Worm (Caenorhabditis elegans) whole organism, late embryonic: ENCODE results near the gene let-60.

Experiments
- F13H6.1 ChIP-seq: sonication (generic microtip); optimal IDR thresholded peaks from 2 replicates; lab custom pipeline; 2016; ENCODE audit warnings: missing genetic modification characterization, missing compliant biosample characterization
- Y22D7AL.16 ChIP-seq: sonication (generic microtip); optimal IDR thresholded peaks from 2 replicates; lab custom pipeline; 2016; ENCODE audit warnings: missing genetic modification characterization, missing compliant biosample characterization
- ahr-1 ChIP-seq: sonication (generic microtip); optimal IDR thresholded peaks from 2 replicates; lab custom pipeline; 2016; ENCODE audit warnings: missing genetic modification characterization, missing compliant biosample characterization
- ceh-14 ChIP-seq: sonication (generic microtip); optimal IDR thresholded peaks from 2 replicates; lab custom pipeline; 2016; ENCODE audit warnings: missing genotype, missing genetic modification characterization, missing compliant biosample characterization
- ceh-18 ChIP-seq: sonication (generic microtip); optimal IDR thresholded peaks from 2 replicates; lab custom pipeline; 2016; ENCODE audit warnings: missing genetic modification characterization, missing compliant biosample characterization
- ceh-30 ChIP-seq: fragments of 150-350 bp; optimal IDR thresholded peaks from 2 replicates; lab custom pipeline; 2014; ENCODE audit warnings: missing biosample characterization, missing genetic modification characterization
- ceh-31 ChIP-seq: sonication (generic microtip); optimal IDR thresholded peaks from 2 replicates; lab custom pipeline; 2016; ENCODE audit warnings: missing genetic modification characterization, missing compliant biosample characterization
- ceh-34 ChIP-seq: sonication (generic microtip); optimal IDR thresholded peaks from 2 replicates; lab custom pipeline; 2016; ENCODE audit warnings: mild to moderate bottlenecking, missing genetic modification characterization, missing compliant biosample characterization
- ceh-45 ChIP-seq: fragments of 200-800 bp; sonication (Bioruptor generic); IDR thresholded peaks from 2 replicates; pipeline ENCODE4 v1.3.6; 2022; ENCODE audit warnings: missing genetic modification reagents, missing genetic modification characterization, missing compliant biosample characterization
- ceh-9 ChIP-seq: sonication (generic microtip); optimal IDR thresholded peaks from 2 replicates; lab custom pipeline; 2016; ENCODE audit warnings: mild to moderate bottlenecking, missing genetic modification characterization, inconsistent platforms, missing compliant biosample characterization
- che-1 ChIP-seq: sonication (generic microtip); optimal IDR thresholded peaks from 2 replicates; lab custom pipeline; 2016; ENCODE audit warnings: mild to moderate bottlenecking, missing genetic modification characterization, missing compliant biosample characterization
- dmd-4 ChIP-seq: sonication (generic microtip); optimal IDR thresholded peaks from 2 replicates; lab custom pipeline; 2016; ENCODE audit warnings: borderline replicate concordance, missing genetic modification characterization, missing compliant biosample characterization
- dve-1 ChIP-seq: sonication (generic microtip); optimal IDR thresholded peaks from 2 replicates; lab custom pipeline; 2017; ENCODE audit warnings: antibody characterized with exemption, mild to moderate bottlenecking, missing genetic modification characterization, missing compliant biosample characterization
- elt-2 ChIP-seq: sonication (generic microtip); optimal IDR thresholded peaks from 2 replicates; lab custom pipeline; 2016; ENCODE audit warnings: missing genetic modification reagents, missing genetic modification characterization, missing compliant biosample characterization
- ets-4 ChIP-seq: sonication (generic microtip); optimal IDR thresholded peaks from 2 replicates; lab custom pipeline; 2016; ENCODE audit warnings: missing genetic modification characterization, missing compliant biosample characterization
- eyg-1 ChIP-seq: sonication (generic microtip); optimal IDR thresholded peaks from 2 replicates; lab custom pipeline; 2016; ENCODE audit warnings: missing genotype, missing genetic modification characterization, missing compliant biosample characterization
- fkh-10 ChIP-seq: fragments of 150-350 bp; optimal IDR thresholded peaks from 2 replicates; lab custom pipeline; 2014; ENCODE audit warnings: missing biosample characterization, missing genetic modification reagents, missing genetic modification characterization
- lim-6 ChIP-seq: sonication (generic microtip); optimal IDR thresholded peaks from 2 replicates; lab custom pipeline; 2016; ENCODE audit warnings: missing genetic modification characterization, missing compliant biosample characterization
- lin-11 ChIP-seq: fragments of 200-800 bp; sonication (Bioruptor generic); optimal IDR thresholded peaks from 2 replicates; lab custom pipeline; 2018; ENCODE audit warnings: mild to moderate bottlenecking, missing genetic modification characterization, missing compliant biosample characterization
- madf-2 ChIP-seq: sonication (generic microtip); optimal IDR thresholded peaks from 2 replicates; lab custom pipeline; 2017; ENCODE audit warnings: missing genetic modification characterization, missing compliant biosample characterization
- nhr-232 ChIP-seq: sonication (generic microtip); optimal IDR thresholded peaks from 2 replicates; lab custom pipeline; 2016; ENCODE audit warnings: missing genetic modification characterization, missing compliant biosample characterization
- odd-2 ChIP-seq: sonication (generic microtip); optimal IDR thresholded peaks from 2 replicates; lab custom pipeline; 2017; ENCODE audit warnings: antibody characterized with exemption, mild to moderate bottlenecking, missing genetic modification characterization, missing compliant biosample characterization
- pag-3 ChIP-seq: sonication (generic microtip); optimal IDR thresholded peaks from 2 replicates; lab custom pipeline; 2016; ENCODE audit warnings: missing compliant biosample characterization, missing genetic modification characterization, borderline replicate concordance
- pax-1 ChIP-seq: fragments of 150-350 bp; optimal IDR thresholded peaks from 2 replicates; lab custom pipeline; 2014; ENCODE audit warnings: missing biosample characterization, missing genetic modification characterization
- pha-2 ChIP-seq: sonication (generic microtip); optimal IDR thresholded peaks from 2 replicates; lab custom pipeline; 2017; ENCODE audit warnings: mild to moderate bottlenecking, missing genetic modification characterization, missing compliant biosample characterization
- rnt-1 ChIP-seq: sonication (generic microtip); optimal IDR thresholded peaks from 2 replicates; lab custom pipeline; 2016; ENCODE audit warnings: missing genetic modification characterization, missing compliant biosample characterization
- sdc-2 ChIP-seq: sonication (generic microtip); optimal IDR thresholded peaks from 2 replicates; lab custom pipeline; 2016; ENCODE audit warnings: missing genotype, missing genetic modification characterization, missing compliant biosample characterization
- syd-9 ChIP-seq: sonication (generic microtip); optimal IDR thresholded peaks from 2 replicates; lab custom pipeline; 2016; ENCODE audit warnings: mild to moderate bottlenecking, missing genetic modification characterization, moderate library complexity, missing compliant biosample characterization
- ttx-3 ChIP-seq: sonication (generic microtip); optimal IDR thresholded peaks from 2 replicates; lab custom pipeline; 2016; ENCODE audit warnings: missing genetic modification reagents, missing genetic modification characterization, missing compliant biosample characterization
- unc-3 ChIP-seq, 2 experiments: fragments of 200-800 bp in 1 of 2; sonication (Bioruptor generic) in 1 of 2; sonication (generic microtip) in 1 of 2; conservative IDR thresholded peaks in 1 of 2; optimal IDR thresholded peaks in 1 of 2; 2 replicates each; pipeline versions ENCODE4 v1.3.6 to Lab custom; 2016 to 2022; ENCODE audit warnings: missing compliant biosample characterization in 2 of 2, missing genetic modification characterization in 2 of 2, missing genetic modification reagents in 1 of 2
- unc-86 ChIP-seq: sonication (generic microtip); optimal IDR thresholded peaks from 2 replicates; lab custom pipeline; 2016; ENCODE audit warnings: missing genetic modification characterization, missing compliant biosample characterization
- zip-5 ChIP-seq: sonication (generic microtip); optimal IDR thresholded peaks from 2 replicates; lab custom pipeline; 2016; ENCODE audit warnings: missing genetic modification characterization, missing compliant biosample characterization
- ztf-16 ChIP-seq: sonication (generic microtip); optimal IDR thresholded peaks from 2 replicates; lab custom pipeline; 2017; ENCODE audit warnings: missing genetic modification characterization, missing compliant biosample characterization

let-60 gene

ce11 chrIV:11690988-11691387, at the start of gene let-60:
TSS of gene let-60 (minus strand) at chrIV:11691088.
- TF ChIP-seq unc-3 (GFP tag; conservative IDR thresholded peaks at IDR 0.05; lab: Robert Waterston, UW) (no peak), unc-3 (tag; optimal IDR thresholded peaks at IDR 0.05; lab: Kevin White, UChicago) (no peak), ceh-45 (GFP tag; lab: Robert Waterston, UW) (no peak)

ce11 chrIV:11740204-11740603, 49.3 kb upstream of the let-60 start, which contains the start of gene K01A6.4:
TSS of gene K01A6.4 (minus strand) at chrIV:11740304.
- TF ChIP-seq syd-9 (tag; lab: Kevin White, UChicago) = no peak
- TF ChIP-seq ceh-14 (tag; lab: Kevin White, UChicago) = no peak
- no peak for TF ChIP-seq unc-86 (tag; lab: Kevin White, UChicago)
- TF ChIP-seq dve-1 (tag; lab: Kevin White, UChicago) = no peak
- no peak for TF ChIP-seq pax-1 (tag; lab: Kevin White, UChicago)
- no peak for TF ChIP-seq zip-5 (tag; lab: Kevin White, UChicago)
- no peak for TF ChIP-seq ahr-1
- TF ChIP-seq ceh-30 (tag; lab: Kevin White, UChicago) = no peak
- TF ChIP-seq ceh-18 (tag; lab: Kevin White, UChicago) = no peak
- no peak for TF ChIP-seq unc-3 (GFP tag; conservative IDR thresholded peaks at IDR 0.05; lab: Robert Waterston, UW)
- no peak for TF ChIP-seq unc-3 (tag; optimal IDR thresholded peaks at IDR 0.05; lab: Kevin White, UChicago)
- TF ChIP-seq F13H6.1 (tag; lab: Kevin White, UChicago) = no peak

DNA sequence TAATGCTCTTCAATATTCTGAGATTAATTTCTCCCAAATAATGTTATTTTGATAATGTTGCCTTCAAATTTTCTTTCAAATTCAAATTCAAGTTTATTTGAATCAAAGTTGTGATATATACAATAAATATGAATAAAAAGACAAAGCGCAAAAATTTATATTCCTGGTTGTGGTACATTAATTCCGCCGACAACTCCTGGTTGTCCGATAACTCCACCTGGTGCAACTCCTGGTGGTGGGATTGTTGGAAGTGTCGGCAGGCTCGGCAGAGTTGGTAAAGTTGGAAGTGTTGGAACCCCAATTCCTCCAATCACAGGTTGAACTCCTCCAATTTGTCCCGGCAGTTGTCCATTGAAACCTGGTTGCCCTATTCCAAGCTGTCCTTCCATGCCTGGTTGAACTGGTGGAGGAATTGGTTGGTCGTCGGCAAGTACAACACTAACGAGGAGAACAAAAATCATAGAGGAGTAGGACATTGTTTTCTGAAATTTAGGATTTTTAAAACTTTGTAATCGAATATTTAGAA, 47.3 kb upstream of the let-60 start, which contains the start of gene K01A6.7:
Gene K01A6.7, minus strand, starts transcription at position 476 of the 526 bp plus-strand sequence.
- TF ChIP-seq odd-2 = no peak
- TF ChIP-seq fkh-10 (GFP tag; lab: Kevin White, UChicago) = no peak
- no peak for TF ChIP-seq madf-2 (tag; lab: Kevin White, UChicago)
- TF ChIP-seq Y22D7AL.16 (tag; lab: Kevin White, UChicago) = no peak
- TF ChIP-seq lim-6 = no peak
- TF ChIP-seq ceh-34 = no peak
- no peak for TF ChIP-seq nhr-232 (tag; lab: Kevin White, UChicago)
- TF ChIP-seq che-1 (tag; lab: Kevin White, UChicago) = no peak
- TF ChIP-seq pag-3 (tag; lab: Kevin White, UChicago) = no peak
- TF ChIP-seq pha-2 (tag; lab: Kevin White, UChicago) = no peak
- TF ChIP-seq sdc-2 (tag; lab: Kevin White, UChicago) = no peak
- TF ChIP-seq rnt-1 (tag; lab: Kevin White, UChicago) = no peak
- TF ChIP-seq ets-4 = no peak
- TF ChIP-seq ceh-9 = no peak

DNA sequence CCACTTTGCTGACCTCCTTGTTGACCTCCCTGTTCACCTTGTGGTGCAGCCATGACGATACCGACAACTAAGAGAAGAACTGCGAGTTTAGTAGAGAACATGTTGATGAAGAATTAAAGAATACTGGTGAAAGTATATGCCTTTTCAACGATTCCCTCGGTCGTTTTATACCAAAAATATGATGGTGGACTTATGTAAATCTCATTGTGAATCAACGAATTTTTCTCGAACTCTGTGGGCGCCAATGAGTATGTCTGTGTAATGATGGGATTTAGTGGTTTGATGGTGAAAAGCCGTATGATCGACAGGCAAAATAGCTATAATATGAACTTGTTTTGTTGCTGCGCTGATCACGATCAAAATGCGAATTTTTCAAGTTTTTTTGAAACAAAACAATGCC, 46.4 kb upstream of the let-60 start, which contains the start of gene K01A6.8:
Gene K01A6.8, minus strand, starts transcription at position 101 of the 400 bp plus-strand sequence.
- no peak for TF ChIP-seq elt-2 (tag; lab: Kevin White, UChicago)
- TF ChIP-seq ceh-9 = no peak
- TF ChIP-seq dve-1 (tag; lab: Kevin White, UChicago) = no peak
- no peak for TF ChIP-seq che-1 (tag; lab: Kevin White, UChicago)
- TF ChIP-seq lin-11 (tag; lab: Kevin White, UChicago) = no peak
- TF ChIP-seq rnt-1 (tag; lab: Kevin White, UChicago) = no peak
- TF ChIP-seq ceh-31 (tag; lab: Kevin White, UChicago) = no peak
- TF ChIP-seq Y22D7AL.16 (tag; lab: Kevin White, UChicago) = no peak
- TF ChIP-seq dmd-4 (tag; lab: Kevin White, UChicago) = no peak

ce11 chrIV:11735025-11735424, 44.1 kb upstream of the let-60 start, which contains the start of gene K01A6.6:
TSS of gene K01A6.6 (plus strand) at chrIV:11735325.
- no peak for TF ChIP-seq eyg-1 (tag; lab: Kevin White, UChicago)
- TF ChIP-seq dve-1 (tag; lab: Kevin White, UChicago) = no peak
- no peak for TF ChIP-seq ztf-16 (tag; lab: Kevin White, UChicago)
- no peak for TF ChIP-seq ttx-3 (tag; lab: Kevin White, UChicago)
